Worm (Caenorhabditis elegans) whole organism, L2 larva: ENCODE measurements around the gene vps-35.

Experiments used
- nhr-6 ChIP-seq: fragments of 150-350 bp; optimal IDR thresholded peaks from 2 replicates; lab custom pipeline; 2014; ENCODE audit warnings: missing biosample characterization, missing genetic modification characterization
- skn-1 ChIP-seq: sonication (generic microtip); optimal IDR thresholded peaks from 2 replicates; lab custom pipeline; 2017; ENCODE audit warnings: missing biosample characterization, missing genetic modification characterization

DNA sequence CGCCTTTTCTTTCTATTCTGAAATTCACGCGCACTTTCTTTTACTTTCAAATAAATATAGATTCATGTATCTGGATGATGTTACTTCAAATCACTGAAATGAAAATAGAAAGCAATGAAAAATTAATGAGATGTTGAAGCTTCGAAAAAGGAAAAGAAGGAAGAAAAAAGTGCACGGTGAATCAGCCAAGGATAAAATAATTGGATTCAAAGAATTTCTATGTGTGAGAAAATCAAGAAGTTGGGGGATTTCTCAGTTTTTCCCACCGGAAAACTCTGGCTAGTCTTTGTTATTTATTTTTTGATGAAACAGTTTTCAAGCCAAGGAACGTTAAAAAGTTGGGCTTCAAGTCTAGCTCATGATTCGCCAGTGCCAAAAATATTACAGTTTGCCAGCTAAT is 44.1 kb downstream of the vps-35 start:
- TF ChIP-seq skn-1 (no peak), nhr-6 (tag; lab: Kevin White, UChicago) (no peak)
